Worm (Caenorhabditis elegans) whole organism, L4 larva: ENCODE results near the gene F47G3.4.

Source experiments
- D1046.2 ChIP-seq: fragments of 200-800 bp; sonication (Bioruptor generic); IDR thresholded peaks from 2 replicates; pipeline ENCODE4 v1.3.6; 2022; ENCODE audit warnings: missing genetic modification characterization, missing compliant biosample characterization
- F10B5.3 ChIP-seq: sonication (generic microtip); optimal IDR thresholded peaks from 2 replicates; lab custom pipeline; 2016; ENCODE audit warnings: mild to moderate bottlenecking, missing genetic modification characterization, missing compliant biosample characterization
- F37D6.2 ChIP-seq: sonication (generic microtip); optimal IDR thresholded peaks from 2 replicates; lab custom pipeline; 2016; ENCODE audit warnings: mild to moderate bottlenecking, missing genetic modification characterization, missing compliant biosample characterization
- T20F7.1 ChIP-seq: fragments of 200-800 bp; sonication (Bioruptor generic); optimal IDR thresholded peaks from 2 replicates; lab custom pipeline; 2018; ENCODE audit warnings: mild to moderate bottlenecking, missing genetic modification characterization, missing compliant biosample characterization
- Y105C5A.15 ChIP-seq: fragments of 200-800 bp; sonication (Bioruptor generic); IDR thresholded peaks from 2 replicates; pipeline ENCODE4 v1.3.6; 2022; ENCODE audit warnings: missing genetic modification characterization, missing compliant biosample characterization
- Y5F2A.4 ChIP-seq: fragments of 200-800 bp; sonication (Bioruptor generic); optimal IDR thresholded peaks from 2 replicates; lab custom pipeline; 2018; ENCODE audit warnings: mild to moderate bottlenecking, missing genetic modification characterization, missing compliant biosample characterization
- ZK337.2 ChIP-seq: fragments of 200-800 bp; sonication (Bioruptor generic); IDR thresholded peaks from 2 replicates; pipeline ENCODE4 v1.3.6; 2022; ENCODE audit warnings: missing genetic modification reagents, missing genetic modification characterization, missing compliant biosample characterization
- ZK546.5 ChIP-seq, 2 experiments: sonication (generic microtip); optimal IDR thresholded peaks; 2 replicates each; lab custom pipeline; 2017; ENCODE audit warnings: missing biosample characterization in 2 of 2, missing genetic modification characterization in 2 of 2
- aha-1 ChIP-seq: fragments of 150-350 bp; peaks from one replicate; lab custom pipeline; 2014; ENCODE audit warnings: missing biosample characterization, missing genetic modification characterization
- ama-1 ChIP-seq: fragments of 150-350 bp; optimal IDR thresholded peaks from 2 replicates; lab custom pipeline; 2014; ENCODE audit warnings: inconsistent platforms, mixed read lengths
- attf-4 ChIP-seq: sonication (generic microtip); optimal IDR thresholded peaks from 3 replicates; lab custom pipeline; 2017; ENCODE audit warnings: missing biosample characterization, missing genetic modification characterization
- ceh-20 ChIP-seq: fragments of 200-800 bp; sonication (Bioruptor generic); IDR thresholded peaks from 2 replicates; pipeline ENCODE4 v1.3.6; 2022; ENCODE audit warnings: missing genetic modification reagents, missing genetic modification characterization, missing compliant biosample characterization
- ceh-28 ChIP-seq: fragments of 150-350 bp; optimal IDR thresholded peaks from 2 replicates; lab custom pipeline; 2014; ENCODE audit warnings: missing biosample characterization, missing genetic modification reagents, missing genetic modification characterization
- ceh-32 ChIP-seq: sonication (generic microtip); optimal IDR thresholded peaks from 2 replicates; lab custom pipeline; 2016; ENCODE audit warnings: mild to moderate bottlenecking, missing genetic modification characterization, missing compliant biosample characterization; ENCODE audit not compliant: poor library complexity
- ceh-44 ChIP-seq: fragments of 200-800 bp; sonication (Bioruptor generic); IDR thresholded peaks from 2 replicates; pipeline ENCODE4 v1.3.6; 2022; ENCODE audit warnings: missing genetic modification reagents, missing genetic modification characterization, missing compliant biosample characterization
- ces-1 ChIP-seq: fragments of 150-350 bp; sonication (generic microtip); optimal IDR thresholded peaks from 4 replicates; lab custom pipeline; 2014; ENCODE audit warnings: missing biosample characterization, missing genetic modification reagents, missing genetic modification characterization
- daf-19 ChIP-seq: fragments of 200-800 bp; sonication (Bioruptor generic); conservative IDR thresholded peaks from 2 replicates; pipeline ENCODE4 v1.3.6; 2022; ENCODE audit warnings: missing genetic modification characterization, missing compliant biosample characterization
- dmd-8 ChIP-seq: fragments of 200-800 bp; sonication (Bioruptor generic); IDR thresholded peaks from 2 replicates; pipeline ENCODE4 v1.3.6; 2022; ENCODE audit warnings: missing genetic modification characterization, missing compliant biosample characterization
- dve-1 ChIP-seq: sonication (generic microtip); optimal IDR thresholded peaks from 2 replicates; lab custom pipeline; 2017; ENCODE audit warnings: antibody characterized with exemption, mild to moderate bottlenecking, missing genetic modification characterization, missing compliant biosample characterization; ENCODE audit not compliant: insufficient read depth
- egl-27 ChIP-seq: sonication (generic microtip); optimal IDR thresholded peaks from 3 replicates; lab custom pipeline; 2017; ENCODE audit warnings: missing biosample characterization, missing genetic modification reagents, missing genetic modification characterization
- hlh-30 ChIP-seq: sonication (generic microtip); optimal IDR thresholded peaks from 2 replicates; lab custom pipeline; 2017; ENCODE audit warnings: antibody characterized with exemption, mild to moderate bottlenecking, missing genetic modification characterization, missing compliant biosample characterization; ENCODE audit not compliant: insufficient read depth
- jun-1 ChIP-seq: fragments of 150-350 bp; optimal IDR thresholded peaks from 2 replicates; lab custom pipeline; 2014; ENCODE audit warnings: missing biosample characterization, missing genetic modification reagents, missing genetic modification characterization
- lin-13 ChIP-seq: fragments of 150-350 bp; optimal IDR thresholded peaks from 2 replicates; lab custom pipeline; 2014; ENCODE audit warnings: missing biosample characterization, missing genetic modification reagents, missing genetic modification characterization
- lin-38 ChIP-seq: fragments of 200-800 bp; sonication (Bioruptor generic); IDR thresholded peaks from 2 replicates; pipeline ENCODE4 v1.3.6; 2022; ENCODE audit warnings: missing genetic modification reagents, missing genetic modification characterization, missing compliant biosample characterization
- lsy-2 ChIP-seq, 2 experiments: fragments of 150-350 bp in 1 of 2; sonication (generic microtip) in 1 of 2; optimal IDR thresholded peaks; 2 replicates each; lab custom pipeline; 2014 to 2017; ENCODE audit warnings: missing biosample characterization in 2 of 2, missing genetic modification characterization in 2 of 2
- mes-2 ChIP-seq: sonication (generic microtip); optimal IDR thresholded peaks from 2 replicates; lab custom pipeline; 2016; ENCODE audit warnings: missing genotype, mild to moderate bottlenecking, missing genetic modification characterization, missing compliant biosample characterization; ENCODE audit not compliant: poor library complexity, severe bottlenecking
- mxl-3 ChIP-seq: fragments of 200-800 bp; sonication (Bioruptor generic); optimal IDR thresholded peaks from 2 replicates; lab custom pipeline; 2018; ENCODE audit warnings: mild to moderate bottlenecking, missing genetic modification characterization, missing compliant biosample characterization
- nhr-10 ChIP-seq: fragments of 150-350 bp; optimal IDR thresholded peaks from 2 replicates; lab custom pipeline; 2014; ENCODE audit warnings: missing biosample characterization, missing genetic modification characterization
- nhr-102 ChIP-seq: sonication (generic microtip); optimal IDR thresholded peaks from 2 replicates; lab custom pipeline; 2016; ENCODE audit warnings: mild to moderate bottlenecking, missing genetic modification characterization, moderate library complexity, missing compliant biosample characterization
- nhr-111 ChIP-seq: fragments of 200-800 bp; sonication (Bioruptor generic); optimal IDR thresholded peaks from 2 replicates; lab custom pipeline; 2018; ENCODE audit warnings: mild to moderate bottlenecking, missing genetic modification characterization, missing compliant biosample characterization
- nhr-28 ChIP-seq: fragments of 150-350 bp; optimal IDR thresholded peaks from 2 replicates; lab custom pipeline; 2014; ENCODE audit warnings: missing biosample characterization, missing genetic modification characterization
- nhr-48 ChIP-seq: sonication (generic microtip); optimal IDR thresholded peaks from 2 replicates; lab custom pipeline; 2016; ENCODE audit warnings: mild to moderate bottlenecking, missing genetic modification characterization, missing compliant biosample characterization
- nhr-76 ChIP-seq: fragments of 150-350 bp; optimal IDR thresholded peaks from 2 replicates; lab custom pipeline; 2014; ENCODE audit warnings: missing biosample characterization, missing genetic modification characterization
- nhr-77 ChIP-seq: fragments of 150-350 bp; optimal IDR thresholded peaks from 2 replicates; lab custom pipeline; 2014; ENCODE audit warnings: missing biosample characterization, missing genetic modification characterization
- pqm-1 ChIP-seq: sonication (generic microtip); optimal IDR thresholded peaks from 2 replicates; lab custom pipeline; 2017; ENCODE audit warnings: missing biosample characterization, missing genetic modification characterization
- saeg-2 ChIP-seq: fragments of 200-800 bp; sonication (Bioruptor generic); IDR thresholded peaks from 2 replicates; pipeline ENCODE4 v1.3.6; 2022; ENCODE audit warnings: missing genetic modification reagents, missing genetic modification characterization, missing compliant biosample characterization
- set-16 ChIP-seq: fragments of 200-800 bp; sonication (Bioruptor generic); IDR thresholded peaks from 2 replicates; pipeline ENCODE4 v1.3.6; 2022; ENCODE audit warnings: missing genetic modification reagents, missing genetic modification characterization, missing compliant biosample characterization
- snpc-1.2 ChIP-seq: fragments of 200-800 bp; sonication (Bioruptor generic); IDR thresholded peaks from 2 replicates; pipeline ENCODE4 v1.3.6; 2022; ENCODE audit warnings: missing genetic modification reagents, missing genetic modification characterization, missing compliant biosample characterization
- spr-1 ChIP-seq: sonication (generic microtip); optimal IDR thresholded peaks from 2 replicates; lab custom pipeline; 2016; ENCODE audit warnings: mild to moderate bottlenecking, missing genetic modification characterization, missing compliant biosample characterization
- zag-1 ChIP-seq: fragments of 150-350 bp; optimal IDR thresholded peaks from 2 replicates; lab custom pipeline; 2014; ENCODE audit warnings: missing biosample characterization, missing genetic modification characterization
- zfp-2 ChIP-seq: sonication (generic microtip); optimal IDR thresholded peaks from 2 replicates; lab custom pipeline; 2016; ENCODE audit warnings: mild to moderate bottlenecking, missing genetic modification characterization, missing compliant biosample characterization
- zip-2 ChIP-seq: fragments of 150-350 bp; optimal IDR thresholded peaks from 2 replicates; lab custom pipeline; 2014; ENCODE audit warnings: missing biosample characterization, missing genetic modification characterization
- ztf-11 ChIP-seq: fragments of 150-350 bp; optimal IDR thresholded peaks from 2 replicates; lab custom pipeline; 2014; ENCODE audit warnings: missing biosample characterization, missing genetic modification characterization
- ztf-7 ChIP-seq: fragments of 150-350 bp; optimal IDR thresholded peaks from 2 replicates; lab custom pipeline; 2014; ENCODE audit warnings: missing biosample characterization, missing genetic modification characterization

F47G3.4 gene

DNA sequence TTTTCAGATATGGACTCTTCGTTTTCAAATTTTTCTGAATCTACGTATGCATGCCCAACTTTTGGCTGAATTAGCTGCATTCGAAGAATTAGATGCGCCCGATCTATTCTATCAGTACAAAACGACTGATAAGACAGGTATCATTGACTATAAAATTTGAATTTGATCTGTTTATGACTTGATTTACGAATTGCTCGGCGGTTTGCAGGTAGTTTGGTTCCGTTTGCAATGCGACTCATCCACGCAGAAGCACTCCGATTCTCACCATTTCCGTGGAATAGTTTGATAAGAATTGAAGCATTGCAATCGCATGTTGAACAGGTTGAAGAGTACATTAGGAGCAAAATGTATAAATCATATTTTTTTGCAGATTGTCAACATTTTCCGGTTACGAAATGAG lies 29.6 kb downstream of the F47G3.4 start (continued):
- TF ChIP-seq egl-27 (tag; lab: Kevin White, UChicago) = no peak
- no peak for TF ChIP-seq ztf-11 (tag; lab: Kevin White, UChicago)
- no peak for TF ChIP-seq nhr-77 (tag; lab: Kevin White, UChicago)
- TF ChIP-seq lsy-2 (tag; optimal IDR thresholded peaks at IDR 0.05; lab: Kevin White, UChicago) = no peak
- no peak for TF ChIP-seq nhr-102 (tag; lab: Kevin White, UChicago)
- TF ChIP-seq ztf-7 (tag; lab: Kevin White, UChicago) = no peak
- TF ChIP-seq ceh-44 (GFP tag; lab: Robert Waterston, UW) = no peak
- no peak for TF ChIP-seq nhr-76 (tag; lab: Kevin White, UChicago)
- TF ChIP-seq saeg-2 (GFP tag; lab: Robert Waterston, UW) = no peak
- TF ChIP-seq pqm-1 (tag; lab: Kevin White, UChicago) = peak; percentile 49
- TF ChIP-seq nhr-10 (tag; lab: Kevin White, UChicago) = no peak
- no peak for TF ChIP-seq ZK546.5 (tag; optimal IDR thresholded peaks at IDR 0.05; lab: Kevin White, UChicago)
- no peak for TF ChIP-seq F37D6.2
- no peak for TF ChIP-seq zfp-2 (tag; lab: Kevin White, UChicago)
- TF ChIP-seq Y105C5A.15 (GFP tag; lab: Robert Waterston, UW) = no peak
- no peak for TF ChIP-seq F10B5.3 (tag; lab: Kevin White, UChicago)
- TF ChIP-seq aha-1 (tag; lab: Kevin White, UChicago) = peak; percentile 68
- no peak for TF ChIP-seq dmd-8 (GFP tag; lab: Robert Waterston, UW)
- TF ChIP-seq lin-38 (GFP tag; lab: Robert Waterston, UW) = no peak
- TF ChIP-seq daf-19 (GFP tag; lab: Robert Waterston, UW) = no peak
- TF ChIP-seq Y5F2A.4 = no peak
- peak; percentile 38 for TF ChIP-seq nhr-28
- no peak for TF ChIP-seq D1046.2 (GFP tag; lab: Robert Waterston, UW)
- no peak for TF ChIP-seq T20F7.1 (GFP tag; lab: Kevin White, UChicago)
- TF ChIP-seq lin-13 (GFP tag; lab: Kevin White, UChicago) = no peak
- TF ChIP-seq attf-4 (tag; lab: Kevin White, UChicago) = no peak
- no peak for TF ChIP-seq snpc-1.2

DNA sequence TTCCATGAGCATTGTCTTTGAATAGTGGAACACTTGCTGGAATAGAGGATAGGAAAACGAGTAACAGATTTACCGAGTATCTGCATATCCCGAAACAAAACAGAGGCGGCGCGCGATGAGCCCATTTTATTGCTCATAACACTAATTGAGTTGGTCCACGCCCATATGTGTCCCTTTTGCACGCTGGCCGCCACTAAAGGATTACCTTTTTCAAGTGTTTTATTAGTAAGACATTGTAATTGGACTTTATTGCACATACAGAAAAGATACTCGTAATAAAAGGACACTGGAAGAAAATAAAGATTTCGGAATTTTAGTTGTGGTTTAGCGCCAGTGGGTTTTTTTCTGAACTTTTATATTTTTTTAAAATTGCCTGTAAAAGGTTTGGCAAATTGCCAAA lies 31.9 kb downstream of the F47G3.4 start, which contains the start of gene hlh-15:
TSS of gene hlh-15 (minus strand) at position 101 of the 400 bp plus-strand sequence.
- no peak for TF ChIP-seq nhr-48 (tag; lab: Kevin White, UChicago)
- TF ChIP-seq nhr-111 (GFP tag; lab: Kevin White, UChicago) = no peak
- TF ChIP-seq spr-1 (tag; lab: Kevin White, UChicago) = no peak
- TF ChIP-seq dve-1 (tag; lab: Kevin White, UChicago) = no peak
- TF ChIP-seq ama-1 (lab: Kevin White, UChicago) = no peak
- TF ChIP-seq ceh-32 (tag; lab: Kevin White, UChicago) = no peak
- TF ChIP-seq ZK337.2 (GFP tag; lab: Robert Waterston, UW) = no peak
- TF ChIP-seq zip-2 = no peak
- TF ChIP-seq mes-2 (tag; lab: Kevin White, UChicago) = no peak
- TF ChIP-seq ceh-28 (tag; lab: Kevin White, UChicago) = no peak
- no peak for TF ChIP-seq zag-1 (tag; lab: Kevin White, UChicago)
- no peak for TF ChIP-seq Y5F2A.4
- no peak for TF ChIP-seq set-16 (GFP tag; lab: Robert Waterston, UW)
- no peak for TF ChIP-seq hlh-30 (tag; lab: Kevin White, UChicago)
- no peak for TF ChIP-seq mxl-3 (GFP tag; lab: Kevin White, UChicago)
- TF ChIP-seq jun-1 (tag; lab: Kevin White, UChicago) = no peak
- TF ChIP-seq nhr-28 = no peak
- no peak for TF ChIP-seq ces-1
- no peak for TF ChIP-seq ceh-20 (GFP tag; lab: Robert Waterston, UW)
- TF ChIP-seq, all 104 proteins: peak for 0
